Fruit fly (Drosophila melanogaster) S2 (cell line): ENCODE results near the gene CG33080.

ENCODE experiments used
- CG8478 ChIP-seq: fragments of >200 bp; optimal IDR thresholded peaks from 2 replicates; lab custom pipeline; 2018
- CTCF ChIP-seq, 2 experiments: fragments of >200 bp; optimal IDR thresholded peaks; 2 replicates each; lab custom pipeline; 2018

DNA sequence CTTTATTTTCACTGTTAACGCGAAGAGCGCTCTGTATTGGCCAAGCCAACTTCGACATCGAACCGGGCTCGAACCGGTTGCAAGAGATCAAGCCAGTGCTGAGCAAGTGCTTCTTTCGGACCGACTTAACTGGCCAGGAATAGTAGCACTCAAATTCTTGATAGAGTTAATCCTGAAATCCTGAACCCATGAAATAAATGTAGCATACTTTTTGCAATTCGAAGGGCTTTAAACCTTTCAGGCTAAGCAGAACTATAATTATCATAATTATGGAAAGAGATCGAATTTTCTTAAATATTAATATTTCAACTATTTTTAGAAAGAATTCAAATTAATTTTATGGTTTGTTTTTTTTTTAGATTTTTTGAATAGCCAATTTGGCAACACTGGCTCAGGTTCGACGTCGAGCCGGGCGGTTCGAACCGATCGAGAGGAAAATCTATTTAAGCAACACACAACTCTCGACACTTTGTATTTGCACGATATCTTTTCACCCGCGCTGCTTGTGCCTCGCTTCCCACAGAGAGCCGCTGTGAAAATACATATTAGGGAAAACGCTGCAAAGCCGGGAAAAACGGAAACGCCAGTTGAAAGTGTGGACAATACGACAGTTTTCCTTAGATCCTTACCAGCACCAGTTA lies 19.4 kb downstream of the CG33080 start, which contains the start of gene AdamTS-B:
- TF ChIP-seq CTCF (optimal IDR thresholded peaks at IDR 0.05; lab: Kevin White, UChicago) = no peak
- TF ChIP-seq CG8478 (lab: Kevin White, UChicago) = no peak
